Worm (Caenorhabditis elegans): ENCODE results near the gene srg-47.

srg-47 gene

DNA sequence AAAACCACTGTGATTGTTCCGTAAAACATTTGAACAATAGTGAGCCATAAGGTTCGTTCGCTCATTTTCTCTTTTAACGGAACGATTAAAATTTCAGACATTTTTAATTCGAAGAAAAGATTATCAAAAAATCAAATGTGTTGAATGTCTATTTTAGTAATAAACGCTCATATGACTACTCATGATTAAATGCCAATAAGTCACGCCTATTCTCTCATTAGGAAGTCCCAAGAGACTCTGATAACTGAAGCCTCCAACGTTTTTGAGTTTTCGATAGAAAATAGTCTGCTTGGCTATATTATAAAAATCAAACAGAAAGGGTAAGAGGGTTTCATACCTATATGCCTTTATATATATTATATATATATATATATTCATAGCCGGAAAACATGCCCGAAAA, at the start of gene srg-47:
Gene srg-47 (minus strand): TSS at position 101 of the 400 bp plus-strand sequence.
- no peak for TF ChIP-seq elt-1 (tag; optimal IDR thresholded peaks at IDR 0.05; ENCODE audit: borderline replicate concordance, insufficient read depth)
- no peak for TF ChIP-seq ceh-83 (GFP tag; optimal IDR thresholded peaks at IDR 0.05)
- TF ChIP-seq hlh-1 (tag; optimal IDR thresholded peaks at IDR 0.05), result no peak
- TF ChIP-seq ces-1 (GFP tag; optimal IDR thresholded peaks at IDR 0.05), result no peak
- TF ChIP-seq snpc-4 (tag; optimal IDR thresholded peaks at IDR 0.05), result no peak
- TF ChIP-seq nhr-237 (tag; optimal IDR thresholded peaks at IDR 0.05), result no peak
- no peak for TF ChIP-seq cnd-1 (tag; optimal IDR thresholded peaks at IDR 0.05)
- TF ChIP-seq tbx-8 (GFP tag; optimal IDR thresholded peaks at IDR 0.05), result no peak
- TF ChIP-seq pha-4 (tag; optimal IDR thresholded peaks at IDR 0.05), result no peak
- no peak for TF ChIP-seq ztf-11 (tag; optimal IDR thresholded peaks at IDR 0.05)

ce11 chrV:14603755-14604154, 47.7 kb upstream of the srg-47 start:
- TF ChIP-seq nhr-28 (tag; optimal IDR thresholded peaks at IDR 0.05) (no peak), tbx-8 (GFP tag; optimal IDR thresholded peaks at IDR 0.05) (no peak), snpc-4 (tag; optimal IDR thresholded peaks at IDR 0.05) (no peak), M03D4.4 (tag; optimal IDR thresholded peaks at IDR 0.05) (no peak), zip-8 (tag; optimal IDR thresholded peaks at IDR 0.05) (no peak), elt-1 (tag; optimal IDR thresholded peaks at IDR 0.05; ENCODE audit: borderline replicate concordance, insufficient read depth) (no peak), blmp-1 (tag; optimal IDR thresholded peaks at IDR 0.05) (no peak), ceh-43 (GFP tag; optimal IDR thresholded peaks at IDR 0.05) (no peak), unc-39 (tag; optimal IDR thresholded peaks at IDR 0.05) (no peak), ces-1 (GFP tag; optimal IDR thresholded peaks at IDR 0.05) (no peak), ztf-11 (tag; optimal IDR thresholded peaks at IDR 0.05) (no peak), lin-32 (GFP tag; optimal IDR thresholded peaks at IDR 0.05) (no peak), flh-1 (GFP tag; optimal IDR thresholded peaks at IDR 0.05) (no peak), hlh-1 (tag; optimal IDR thresholded peaks at IDR 0.05) (no peak), nhr-2 (tag; optimal IDR thresholded peaks at IDR 0.05) (no peak), sem-2 (GFP tag; optimal IDR thresholded peaks at IDR 0.05) (no peak), sptf-1 (tag; optimal IDR thresholded peaks at IDR 0.05) (no peak), mab-5 (tag; optimal IDR thresholded peaks at IDR 0.05) (no peak), nhr-12 (tag; optimal IDR thresholded peaks at IDR 0.05) (no peak)

ce11 chrV:14599972-14600371, 43.9 kb upstream of the srg-47 start, which contains the start of gene glb-22:
TSS of gene glb-22 (plus strand) at chrV:14600272.
- no peak for TF ChIP-seq nhr-2 (tag; optimal IDR thresholded peaks at IDR 0.05)

- TF ChIP-seq lin-32 (GFP tag; optimal IDR thresholded peaks at IDR 0.05) (no peak), mep-1 (tag; optimal IDR thresholded peaks at IDR 0.05) (peak; percentile 60)
Observed at ce11 chrV:14597681-14598184, 41.6 kb upstream of the srg-47 start, which contains the start of gene R11H6.2. TSS of gene R11H6.2 (plus strand) at chrV:14598006.

- TF ChIP-seq blmp-1 (tag; optimal IDR thresholded peaks at IDR 0.05) (no peak), sptf-1 (tag; optimal IDR thresholded peaks at IDR 0.05) (no peak), zip-8 (tag; optimal IDR thresholded peaks at IDR 0.05) (no peak), nhr-76 (tag; optimal IDR thresholded peaks at IDR 0.05) (no peak), tbx-8 (GFP tag; optimal IDR thresholded peaks at IDR 0.05) (no peak), elt-3 (tag; optimal IDR thresholded peaks at IDR 0.05) (no peak), elt-1 (tag; optimal IDR thresholded peaks at IDR 0.05; ENCODE audit: borderline replicate concordance, insufficient read depth) (no peak), ztf-11 (tag; optimal IDR thresholded peaks at IDR 0.05) (no peak), nhr-2 (tag; optimal IDR thresholded peaks at IDR 0.05) (no peak), pha-4 (tag; optimal IDR thresholded peaks at IDR 0.05) (no peak), snpc-4 (tag; optimal IDR thresholded peaks at IDR 0.05) (no peak), lsy-2 (tag; optimal IDR thresholded peaks at IDR 0.05) (no peak), unc-62 (GFP tag; optimal IDR thresholded peaks at IDR 0.05) (no peak), lin-13 (tag; optimal IDR thresholded peaks at IDR 0.05) (no peak), mep-1 (tag; optimal IDR thresholded peaks at IDR 0.05) (no peak), cnd-1 (tag; optimal IDR thresholded peaks at IDR 0.05) (no peak), unc-120 (tag; optimal IDR thresholded peaks at IDR 0.05; ENCODE audit: poor library complexity, severe bottlenecking) (no peak), ham-2 (GFP tag; optimal IDR thresholded peaks at IDR 0.05) (no peak), mls-2 (tag; optimal IDR thresholded peaks at IDR 0.05) (no peak), flh-1 (GFP tag; optimal IDR thresholded peaks at IDR 0.05) (no peak)
Observed at ce11 chrV:14597005-14597680, 41.1 kb upstream of the srg-47 start, which contains the start of gene pes-9. TSS of gene pes-9 (minus strand) at chrV:14597034.
